Worm (Caenorhabditis elegans): ENCODE data around the gene ttr-44.

DNA sequence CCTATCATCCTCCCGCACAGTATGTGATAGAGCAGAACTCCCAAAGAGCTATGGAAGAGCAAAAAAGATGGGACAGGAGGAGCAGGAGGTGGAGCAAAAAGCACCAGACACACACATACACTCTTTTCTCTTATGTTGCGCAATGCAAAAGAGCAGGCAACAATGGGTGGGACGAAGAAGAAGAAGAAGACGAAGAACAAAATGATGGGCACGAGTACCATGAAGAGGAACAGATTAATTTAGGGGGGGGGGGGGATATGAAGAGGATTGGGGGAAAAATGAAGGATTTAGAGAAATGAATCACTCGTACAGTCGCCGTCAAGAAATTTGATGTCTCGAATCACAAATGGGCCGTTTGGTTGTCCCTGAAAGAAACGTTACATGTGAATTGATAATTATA, 18.9 kb downstream of the ttr-44 start, which contains the start of gene avr-15:
- TF ChIP-seq flt-1 (GFP tag; IDR thresholded peaks at IDR 0.05) (no peak), klf-2 (GFP tag; conservative IDR thresholded peaks at IDR 0.05) (no peak), tab-1 (GFP tag; IDR thresholded peaks at IDR 0.05) (no peak)

All from whole organism, midembryonic.